Fruit fly (Drosophila melanogaster): Measurements from ENCODE around the gene CG14050.

The CG14050 gene

DNA sequence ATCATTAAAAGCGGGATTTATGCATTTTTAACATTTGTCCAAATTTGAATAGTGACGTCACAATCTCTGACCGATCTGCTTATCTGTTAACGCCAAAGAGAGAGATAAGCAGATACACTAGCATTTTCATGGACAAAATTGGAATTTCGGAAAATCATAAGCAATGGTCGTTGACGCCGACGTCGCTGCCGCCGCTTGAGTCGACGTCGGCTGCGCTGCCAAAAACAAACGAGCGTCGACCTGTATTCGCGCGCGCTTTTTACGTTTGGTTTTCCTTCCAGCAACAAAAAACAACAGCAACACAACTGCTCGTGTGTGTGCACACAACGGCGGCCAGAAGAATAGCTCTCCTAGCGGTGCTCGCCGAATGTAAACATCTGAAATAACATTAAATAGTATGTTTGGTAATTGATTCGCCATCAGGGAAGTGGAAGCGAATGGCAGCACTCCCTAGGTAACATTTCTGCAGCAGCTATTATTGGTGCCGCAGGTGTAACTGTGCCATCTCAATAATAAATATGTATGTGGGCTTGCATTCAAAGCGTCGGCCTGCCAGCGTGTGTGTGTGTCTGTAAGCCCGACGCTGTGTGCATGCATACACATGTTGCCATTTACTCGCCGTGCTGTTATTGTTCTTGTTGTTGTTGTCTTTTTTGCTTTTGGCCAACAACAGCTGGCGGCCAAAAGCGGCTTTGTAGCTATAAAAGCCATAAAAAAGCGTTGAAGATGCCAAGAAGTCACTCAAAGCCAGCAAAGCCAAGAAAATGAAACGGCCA is 25.5 kb downstream of the CG14050 start (continued):
- TF ChIP-seq lab (GFP tag; optimal IDR thresholded peaks at IDR 0.05) (peak; percentile 96), CG4360 (GFP tag; IDR thresholded peaks at IDR 0.05) (peak; percentile 81), Hmr (GFP tag; optimal IDR thresholded peaks at IDR 0.05) (peak; percentile 97), CG12659 (GFP tag; optimal IDR thresholded peaks at IDR 0.05) (peak; percentile 97), Sox100B (GFP tag; optimal IDR thresholded peaks at IDR 0.05) (peak; percentile 95), Ssrp (tag; optimal IDR thresholded peaks at IDR 0.05) (peak; percentile 95), org-1 (GFP tag; optimal IDR thresholded peaks at IDR 0.05) (peak; percentile 97), nau (GFP tag; optimal IDR thresholded peaks at IDR 0.05) (peak; percentile 94), Oli (tag; optimal IDR thresholded peaks at IDR 0.05) (peak; percentile 97), CG12299 (tag; optimal IDR thresholded peaks at IDR 0.05) (peak; percentile 89), NC2α (GFP tag; optimal IDR thresholded peaks at IDR 0.05) (peak; percentile 90), gcm2 (GFP tag; optimal IDR thresholded peaks at IDR 0.05) (peak; percentile 94), lmd (GFP tag; IDR thresholded peaks at IDR 0.05) (peak; percentile 98), CG14050 (GFP tag; IDR thresholded peaks at IDR 0.05) (peak; percentile 98), CG17912 (GFP tag; optimal IDR thresholded peaks at IDR 0.05) (peak; percentile 75), fd64A (GFP tag; optimal IDR thresholded peaks at IDR 0.05) (peak; percentile 94), CG7963 (GFP tag; IDR thresholded peaks at IDR 0.05; ENCODE audit: partially characterized antibody) (no peak), zen2 (GFP tag; IDR thresholded peaks at IDR 0.05; ENCODE audit: partially characterized antibody) (no peak), CG16779 (GFP tag; IDR thresholded peaks at IDR 0.05) (peak; percentile 88), CG7372 (GFP tag; IDR thresholded peaks at IDR 0.05) (peak; percentile 96), nmo (GFP tag; optimal IDR thresholded peaks at IDR 0.05) (peak; percentile 96), Eip74EF (GFP tag; optimal IDR thresholded peaks at IDR 0.05) (peak in 1 of 2 experiments; percentile 93), sd (tag; optimal IDR thresholded peaks at IDR 0.05) (peak; percentile 85), eve (GFP tag; optimal IDR thresholded peaks at IDR 0.05) (peak in 1 of 2 experiments; percentile 93), h (optimal IDR thresholded peaks at IDR 0.05) (no peak), Dbx (GFP tag; IDR thresholded peaks at IDR 0.05) (peak; percentile 79), Gsc (GFP tag; IDR thresholded peaks at IDR 0.05) (peak; percentile 94), NfI (GFP tag; optimal IDR thresholded peaks at IDR 0.05) (peak; percentile 96), ssp (GFP tag; IDR thresholded peaks at IDR 0.05) (peak; percentile 90), tin (GFP tag; optimal IDR thresholded peaks at IDR 0.05) (peak; percentile 89), CG2712 (tag; optimal IDR thresholded peaks at IDR 0.05) (peak; percentile 95), CG3065 (GFP tag; optimal IDR thresholded peaks at IDR 0.05) (peak; percentile 69), yki (optimal IDR thresholded peaks at IDR 0.05) (no peak), Fer1 (GFP tag; optimal IDR thresholded peaks at IDR 0.05) (peak; percentile 91), Sin3A (optimal IDR thresholded peaks at IDR 0.05) (no peak), stwl (tag; optimal IDR thresholded peaks at IDR 0.05) (peak; percentile 21), pita (GFP tag; optimal IDR thresholded peaks at IDR 0.05) (no peak), CG2116 (GFP tag; optimal IDR thresholded peaks at IDR 0.05) (peak; percentile 72), ERR (GFP tag; optimal IDR thresholded peaks at IDR 0.05) (peak; percentile 68), mam (GFP tag; optimal IDR thresholded peaks at IDR 0.05) (peak; percentile 89), trem (tag; optimal IDR thresholded peaks at IDR 0.05) (peak; percentile 83), cwo (GFP tag; optimal IDR thresholded peaks at IDR 0.05) (peak; percentile 89), slp2 (GFP tag; optimal IDR thresholded peaks at IDR 0.05) (peak; percentile 95), CG33557 (GFP tag; optimal IDR thresholded peaks at IDR 0.05) (peak; percentile 65), zfh1 (GFP tag; IDR thresholded peaks at IDR 0.05) (peak; percentile 97), Jarid2 (GFP tag; optimal IDR thresholded peaks at IDR 0.05) (peak; percentile 83), pan (optimal IDR thresholded peaks at IDR 0.05) (no peak), pan (GFP tag; optimal IDR thresholded peaks at IDR 0.05 in 1 of 2, IDR thresholded peaks at IDR 0.05 in 1 of 2) (peak in 1 of 2 experiments; percentile 98), CG9609 (GFP tag; optimal IDR thresholded peaks at IDR 0.05) (peak; percentile 91), al (GFP tag; IDR thresholded peaks at IDR 0.05) (peak; percentile 91)
